Worm (Caenorhabditis elegans): ENCODE data around the gene nhr-222.

- TF ChIP-seq nhr-12 (tag; optimal IDR thresholded peaks at IDR 0.05) (no peak), mab-5 (tag; optimal IDR thresholded peaks at IDR 0.05) (no peak), nhr-25 (tag; optimal IDR thresholded peaks at IDR 0.05) (no peak), ama-1 (optimal IDR thresholded peaks at IDR 0.05) (no peak), lin-39 (tag; optimal IDR thresholded peaks at IDR 0.05) (no peak), ztf-11 (tag; optimal IDR thresholded peaks at IDR 0.05) (no peak), blmp-1 (tag; optimal IDR thresholded peaks at IDR 0.05; ENCODE audit: insufficient read depth) (no peak), nhr-21 (tag; optimal IDR thresholded peaks at IDR 0.05) (no peak), unc-62 (GFP tag; optimal IDR thresholded peaks at IDR 0.05) (no peak)
Measured at ce11 chrV:3546517-3546916, 3.3 kb upstream of the nhr-222 start, which contains the start of gene srbc-68.

All from whole organism, L2 larva.